Worm (Caenorhabditis elegans) whole organism, midembryonic: ENCODE results near the gene C32D5.4.

Source experiments
- T22C8.4 ChIP-seq: fragments of 200-800 bp; sonication (Bioruptor generic); IDR thresholded peaks from 2 replicates; pipeline ENCODE4 v1.3.6; 2022; ENCODE audit warnings: missing genetic modification characterization, missing compliant biosample characterization
- cog-1 ChIP-seq: sonication (generic microtip); optimal IDR thresholded peaks from 2 replicates; lab custom pipeline; 2016; ENCODE audit warnings: missing genetic modification characterization, missing compliant biosample characterization
- flt-1 ChIP-seq: fragments of 200-800 bp; sonication (Bioruptor generic); IDR thresholded peaks from 2 replicates; pipeline ENCODE4 v1.3.6; 2022; ENCODE audit warnings: missing genetic modification characterization, missing compliant biosample characterization
- klf-2 ChIP-seq: fragments of 200-800 bp; sonication (Bioruptor generic); conservative IDR thresholded peaks from 2 replicates; pipeline ENCODE4 v1.3.6; 2022; ENCODE audit warnings: missing genetic modification reagents, missing genetic modification characterization, missing compliant biosample characterization
- med-1 ChIP-seq: sonication (generic microtip); optimal IDR thresholded peaks from 2 replicates; lab custom pipeline; 2017; ENCODE audit warnings: missing genetic modification characterization, mild to moderate bottlenecking, missing compliant biosample characterization, antibody characterized with exemption, missing genetic modification reagents; ENCODE audit not compliant: insufficient read depth
- ref-1 ChIP-seq: fragments of 200-800 bp; sonication (Bioruptor generic); conservative IDR thresholded peaks from 2 replicates; pipeline ENCODE4 v1.3.6; 2022; ENCODE audit warnings: missing genetic modification reagents, missing genetic modification characterization, missing compliant biosample characterization
- tab-1 ChIP-seq: fragments of 200-800 bp; sonication (Bioruptor generic); IDR thresholded peaks from 2 replicates; pipeline ENCODE4 v1.3.6; 2022; ENCODE audit warnings: missing genetic modification characterization, missing compliant biosample characterization
- ztf-23 ChIP-seq: fragments of 200-800 bp; sonication (Bioruptor generic); IDR thresholded peaks from 2 replicates; pipeline ENCODE4 v1.3.6; 2022; ENCODE audit warnings: missing genetic modification reagents, missing genetic modification characterization, missing compliant biosample characterization
- ztf-29 ChIP-seq: fragments of 200-800 bp; sonication (Bioruptor generic); IDR thresholded peaks from 2 replicates; pipeline ENCODE4 v1.3.6; 2022; ENCODE audit warnings: missing genetic modification reagents, missing genetic modification characterization, missing compliant biosample characterization

Gene C32D5.4

ce11 chrII:6327317-6327716, 4.4 kb upstream of the C32D5.4 start:
- TF ChIP-seq ztf-29 (GFP tag; lab: Robert Waterston, UW) (no peak), tab-1 (no peak), T22C8.4 (GFP tag; lab: Robert Waterston, UW) (no peak), cog-1 (tag; lab: Kevin White, UChicago) (no peak), med-1 (GFP tag; lab: Kevin White, UChicago) (no peak), ref-1 (no peak), flt-1 (GFP tag; lab: Robert Waterston, UW) (no peak), ztf-23 (GFP tag; lab: Robert Waterston, UW) (no peak), klf-2 (GFP tag; lab: Robert Waterston, UW) (no peak)

ce11 chrII:6324086-6324485, 1.2 kb upstream of the C32D5.4 start, which contains the start of gene sma-6:
TSS of gene sma-6 (plus strand) at chrII:6324484.
- TF ChIP-seq klf-2 (GFP tag; lab: Robert Waterston, UW) (no peak), tab-1 (no peak), med-1 (GFP tag; lab: Kevin White, UChicago) (no peak), ref-1 (no peak), flt-1 (GFP tag; lab: Robert Waterston, UW) (no peak), ztf-23 (GFP tag; lab: Robert Waterston, UW) (no peak), T22C8.4 (GFP tag; lab: Robert Waterston, UW) (no peak), ztf-29 (GFP tag; lab: Robert Waterston, UW) (no peak), cog-1 (tag; lab: Kevin White, UChicago) (no peak)

ce11 chrII:6322081-6322480, 798 bp downstream of the C32D5.4 start:
- TF ChIP-seq flt-1 (GFP tag; lab: Robert Waterston, UW) = no peak
- TF ChIP-seq cog-1 (tag; lab: Kevin White, UChicago) = no peak
- no peak for TF ChIP-seq klf-2 (GFP tag; lab: Robert Waterston, UW)
- no peak for TF ChIP-seq med-1 (GFP tag; lab: Kevin White, UChicago)
- TF ChIP-seq T22C8.4 (GFP tag; lab: Robert Waterston, UW) = no peak
- no peak for TF ChIP-seq tab-1
- no peak for TF ChIP-seq ref-1
- no peak for TF ChIP-seq ztf-29 (GFP tag; lab: Robert Waterston, UW)
- no peak for TF ChIP-seq ztf-23 (GFP tag; lab: Robert Waterston, UW)

- TF ChIP-seq ztf-29 (GFP tag; lab: Robert Waterston, UW) = no peak
- TF ChIP-seq flt-1 (GFP tag; lab: Robert Waterston, UW) = no peak
- no peak for TF ChIP-seq tab-1
- TF ChIP-seq ref-1 = no peak
- no peak for TF ChIP-seq med-1 (GFP tag; lab: Kevin White, UChicago)
- TF ChIP-seq cog-1 (tag; lab: Kevin White, UChicago) = no peak
- TF ChIP-seq ztf-23 (GFP tag; lab: Robert Waterston, UW) = no peak
- TF ChIP-seq klf-2 (GFP tag; lab: Robert Waterston, UW) = no peak
- TF ChIP-seq T22C8.4 (GFP tag; lab: Robert Waterston, UW) = no peak; the same call in 1 of the 2 replicates
Measured at ce11 chrII:6320655-6321388, 2.1 kb downstream of the C32D5.4 start, which contains the start of gene efr-3. TSS of gene efr-3 (minus strand) at chrII:6321159.

ce11 chrII:6311888-6312287, 11.0 kb downstream of the C32D5.4 start:
- TF ChIP-seq ztf-23 (GFP tag; lab: Robert Waterston, UW) (no peak), T22C8.4 (GFP tag; lab: Robert Waterston, UW) (no peak), cog-1 (tag; lab: Kevin White, UChicago) (no peak), ref-1 (no peak), med-1 (GFP tag; lab: Kevin White, UChicago) (no peak), ztf-29 (GFP tag; lab: Robert Waterston, UW) (no peak), flt-1 (GFP tag; lab: Robert Waterston, UW) (no peak), tab-1 (no peak), klf-2 (GFP tag; lab: Robert Waterston, UW) (no peak)

- TF ChIP-seq T22C8.4 (GFP tag; lab: Robert Waterston, UW) (no peak), tab-1 (no peak), flt-1 (GFP tag; lab: Robert Waterston, UW) (no peak), cog-1 (tag; lab: Kevin White, UChicago) (no peak), ztf-29 (GFP tag; lab: Robert Waterston, UW) (no peak), ref-1 (no peak), klf-2 (GFP tag; lab: Robert Waterston, UW) (no peak), ztf-23 (GFP tag; lab: Robert Waterston, UW) (no peak), med-1 (GFP tag; lab: Kevin White, UChicago) (no peak)
Measured at ce11 chrII:6311459-6311858, 11.4 kb downstream of the C32D5.4 start.

- TF ChIP-seq tab-1 (no peak), ref-1 (no peak), flt-1 (GFP tag; lab: Robert Waterston, UW) (no peak), med-1 (GFP tag; lab: Kevin White, UChicago) (no peak), ztf-29 (GFP tag; lab: Robert Waterston, UW) (no peak), klf-2 (GFP tag; lab: Robert Waterston, UW) (no peak), T22C8.4 (GFP tag; lab: Robert Waterston, UW) (no peak), ztf-23 (GFP tag; lab: Robert Waterston, UW) (no peak), cog-1 (tag; lab: Kevin White, UChicago) (no peak)
Measured at ce11 chrII:6309198-6309597, 13.7 kb downstream of the C32D5.4 start, which contains the start of gene glb-10. TSS of gene glb-10 (minus strand) at chrII:6309298.

- TF ChIP-seq ztf-29 (GFP tag; lab: Robert Waterston, UW) (no peak), ztf-23 (GFP tag; lab: Robert Waterston, UW) (no peak), ref-1 (no peak), klf-2 (GFP tag; lab: Robert Waterston, UW) (no peak), flt-1 (GFP tag; lab: Robert Waterston, UW) (no peak), T22C8.4 (GFP tag; lab: Robert Waterston, UW) (no peak), tab-1 (no peak), cog-1 (tag; lab: Kevin White, UChicago) (no peak), med-1 (GFP tag; lab: Kevin White, UChicago) (no peak)
Measured at ce11 chrII:6306125-6306524, 16.8 kb downstream of the C32D5.4 start, which contains the start of gene C29F5.8. TSS of gene C29F5.8 (plus strand) at chrII:6306425.
